Worm (Caenorhabditis elegans) whole organism, late embryonic: Measurements from ENCODE around the gene F16H6.3.

Source experiments
- ceh-31 ChIP-seq: sonication (generic microtip); optimal IDR thresholded peaks from 2 replicates; lab custom pipeline; 2016; ENCODE audit warnings: missing genetic modification characterization, missing compliant biosample characterization
- nhr-11 ChIP-seq: fragments of 150-350 bp; optimal IDR thresholded peaks from 2 replicates; lab custom pipeline; 2014; ENCODE audit warnings: missing biosample characterization, missing genetic modification characterization
- pag-3 ChIP-seq: sonication (generic microtip); optimal IDR thresholded peaks from 2 replicates; lab custom pipeline; 2016; ENCODE audit warnings: missing compliant biosample characterization, missing genetic modification characterization, borderline replicate concordance
- pha-4 ChIP-seq: fragments of 150-350 bp; optimal IDR thresholded peaks from 2 replicates; lab custom pipeline; 2018; ENCODE audit warnings: missing biosample characterization, missing genetic modification reagents, missing genetic modification characterization

ce11 chrV:18212848-18213247 lies 17.7 kb downstream of the F16H6.3 start:
- TF ChIP-seq nhr-11 (tag; lab: Kevin White, UChicago) = no peak
- TF ChIP-seq pag-3 = no peak
- TF ChIP-seq pha-4 (tag; lab: Kevin White, UChicago) = no peak
- TF ChIP-seq ceh-31 (tag; lab: Kevin White, UChicago) = no peak
